Worm (Caenorhabditis elegans): ENCODE data around the gene R02D5.24.

DNA sequence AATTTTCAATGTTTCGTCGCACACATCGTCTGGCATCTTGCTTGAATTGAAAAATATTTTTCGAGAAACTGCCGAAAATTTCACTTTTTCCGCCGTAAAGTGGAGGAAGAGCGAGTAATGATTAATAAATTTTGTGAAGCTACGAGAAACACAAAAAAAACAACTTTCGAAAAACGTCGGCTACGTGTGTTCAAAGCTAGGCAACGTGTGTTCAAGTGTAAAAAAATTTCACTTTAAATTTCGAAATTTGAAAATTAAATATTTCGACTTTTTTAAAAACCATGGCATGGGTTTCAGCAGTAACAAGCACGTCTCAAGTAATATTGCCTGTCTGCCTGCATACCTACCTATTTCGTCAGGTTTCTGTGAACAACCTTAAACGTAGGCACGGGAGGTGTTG lies 35.1 kb downstream of the R02D5.24 start, which contains the start of gene tag-191:
- TF ChIP-seq lim-6 (tag; optimal IDR thresholded peaks at IDR 0.05), result no peak
- TF ChIP-seq K02D7.2 (tag; optimal IDR thresholded peaks at IDR 0.05), result no peak
- TF ChIP-seq sox-4 (tag; optimal IDR thresholded peaks at IDR 0.05), result no peak
- TF ChIP-seq elt-2 (tag; optimal IDR thresholded peaks at IDR 0.05), result no peak
- TF ChIP-seq ama-1 (optimal IDR thresholded peaks at IDR 0.05), result no peak
- no peak for TF ChIP-seq F13H6.1 (tag; optimal IDR thresholded peaks at IDR 0.05)
- TF ChIP-seq nfya-1 (tag; optimal IDR thresholded peaks at IDR 0.05), result no peak
- TF ChIP-seq hlh-6 (tag; optimal IDR thresholded peaks at IDR 0.05), result no peak
- no peak for TF ChIP-seq pqm-1 (tag; optimal IDR thresholded peaks at IDR 0.05)
- no peak for TF ChIP-seq tbx-7 (tag; optimal IDR thresholded peaks at IDR 0.05)
- no peak for TF ChIP-seq lin-11 (tag; optimal IDR thresholded peaks at IDR 0.05)
- TF ChIP-seq dmd-4 (tag; optimal IDR thresholded peaks at IDR 0.05; ENCODE audit: borderline replicate concordance), result no peak
- TF ChIP-seq ceh-19 (GFP tag; optimal IDR thresholded peaks at IDR 0.05), result no peak
- no peak for TF ChIP-seq Y22D7AL.16 (tag; optimal IDR thresholded peaks at IDR 0.05)
